Worm (Caenorhabditis elegans) whole organism, midembryonic: ENCODE data around the gene C01G12.16.

Experiments used
- T22C8.4 ChIP-seq: fragments of 200-800 bp; sonication (Bioruptor generic); IDR thresholded peaks from 2 replicates; pipeline ENCODE4 v1.3.6; 2022; ENCODE audit warnings: missing genetic modification characterization, missing compliant biosample characterization
- cog-1 ChIP-seq: sonication (generic microtip); optimal IDR thresholded peaks from 2 replicates; lab custom pipeline; 2016; ENCODE audit warnings: missing genetic modification characterization, missing compliant biosample characterization
- flt-1 ChIP-seq: fragments of 200-800 bp; sonication (Bioruptor generic); IDR thresholded peaks from 2 replicates; pipeline ENCODE4 v1.3.6; 2022; ENCODE audit warnings: missing genetic modification characterization, missing compliant biosample characterization
- med-1 ChIP-seq: sonication (generic microtip); optimal IDR thresholded peaks from 2 replicates; lab custom pipeline; 2017; ENCODE audit warnings: missing genetic modification characterization, mild to moderate bottlenecking, missing compliant biosample characterization, antibody characterized with exemption, missing genetic modification reagents; ENCODE audit not compliant: insufficient read depth
- ref-1 ChIP-seq: fragments of 200-800 bp; sonication (Bioruptor generic); conservative IDR thresholded peaks from 2 replicates; pipeline ENCODE4 v1.3.6; 2022; ENCODE audit warnings: missing genetic modification reagents, missing genetic modification characterization, missing compliant biosample characterization
- ztf-23 ChIP-seq: fragments of 200-800 bp; sonication (Bioruptor generic); IDR thresholded peaks from 2 replicates; pipeline ENCODE4 v1.3.6; 2022; ENCODE audit warnings: missing genetic modification reagents, missing genetic modification characterization, missing compliant biosample characterization
- ztf-29 ChIP-seq: fragments of 200-800 bp; sonication (Bioruptor generic); IDR thresholded peaks from 2 replicates; pipeline ENCODE4 v1.3.6; 2022; ENCODE audit warnings: missing genetic modification reagents, missing genetic modification characterization, missing compliant biosample characterization

DNA sequence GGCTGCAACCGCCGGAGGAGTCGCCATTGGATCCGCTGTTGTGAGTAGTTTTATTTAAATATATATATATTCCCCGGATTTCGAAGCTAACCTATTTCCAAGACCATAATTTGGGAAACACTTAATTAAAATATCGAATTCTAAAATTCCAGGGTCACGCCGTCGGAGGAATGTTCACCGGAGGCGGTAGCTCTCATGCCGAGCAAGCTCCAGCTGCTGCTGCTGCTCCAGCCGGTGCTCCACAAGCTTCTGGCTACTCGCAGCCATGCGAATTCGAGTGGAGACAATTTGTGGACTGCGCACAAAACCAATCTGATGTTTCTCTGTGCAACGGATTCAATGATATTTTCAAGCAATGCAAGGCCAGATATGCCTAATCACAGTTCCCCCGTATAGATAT is 8.7 kb upstream of the C01G12.16 start:
- TF ChIP-seq ztf-29 (no peak), med-1 (GFP tag; lab: Kevin White, UChicago) (no peak), flt-1 (no peak), ref-1 (no peak), T22C8.4 (GFP tag; lab: Robert Waterston, UW) (no peak), ztf-23 (GFP tag; lab: Robert Waterston, UW) (no peak), cog-1 (tag; lab: Kevin White, UChicago) (no peak)
